Worm (Caenorhabditis elegans) whole organism, late embryonic: ENCODE measurements around the gene Y51B9A.14.

Source experiments
- K09A11.1 ChIP-seq: sonication (generic microtip); optimal IDR thresholded peaks from 2 replicates; lab custom pipeline; 2017; ENCODE audit warnings: antibody characterized with exemption, mild to moderate bottlenecking, missing genetic modification characterization, missing compliant biosample characterization; ENCODE audit not compliant: insufficient read depth
- Y22D7AL.16 ChIP-seq: sonication (generic microtip); optimal IDR thresholded peaks from 2 replicates; lab custom pipeline; 2016; ENCODE audit warnings: missing genetic modification characterization, missing compliant biosample characterization
- ceh-45 ChIP-seq: fragments of 200-800 bp; sonication (Bioruptor generic); IDR thresholded peaks from 2 replicates; pipeline ENCODE4 v1.3.6; 2022; ENCODE audit warnings: missing genetic modification reagents, missing genetic modification characterization, missing compliant biosample characterization
- elt-2 ChIP-seq: sonication (generic microtip); optimal IDR thresholded peaks from 2 replicates; lab custom pipeline; 2016; ENCODE audit warnings: missing genetic modification reagents, missing genetic modification characterization, missing compliant biosample characterization
- fkh-10 ChIP-seq: fragments of 150-350 bp; optimal IDR thresholded peaks from 2 replicates; lab custom pipeline; 2014; ENCODE audit warnings: missing biosample characterization, missing genetic modification reagents, missing genetic modification characterization
- lin-11 ChIP-seq: fragments of 200-800 bp; sonication (Bioruptor generic); optimal IDR thresholded peaks from 2 replicates; lab custom pipeline; 2018; ENCODE audit warnings: mild to moderate bottlenecking, missing genetic modification characterization, missing compliant biosample characterization
- npax-4 ChIP-seq: sonication (generic microtip); optimal IDR thresholded peaks from 2 replicates; lab custom pipeline; 2016; ENCODE audit warnings: missing genetic modification characterization, missing compliant biosample characterization
- pha-4 ChIP-seq: fragments of 150-350 bp; optimal IDR thresholded peaks from 2 replicates; lab custom pipeline; 2018; ENCODE audit warnings: missing biosample characterization, missing genetic modification reagents, missing genetic modification characterization
- pqm-1 ChIP-seq: sonication (generic microtip); optimal IDR thresholded peaks from 2 replicates; lab custom pipeline; 2016; ENCODE audit warnings: missing genetic modification characterization, missing compliant biosample characterization

- TF ChIP-seq pha-4 = no peak
- TF ChIP-seq Y22D7AL.16 (tag; lab: Kevin White, UChicago) = no peak
- TF ChIP-seq lin-11 (tag; lab: Kevin White, UChicago) = no peak
- TF ChIP-seq pqm-1 = no peak
- no peak for TF ChIP-seq elt-2 (tag; lab: Kevin White, UChicago)
- TF ChIP-seq K09A11.1 (tag; lab: Kevin White, UChicago) = no peak
- TF ChIP-seq ceh-45 (GFP tag; lab: Robert Waterston, UW) = no peak
- no peak for TF ChIP-seq npax-4 (tag; lab: Kevin White, UChicago)
- no peak for TF ChIP-seq fkh-10 (GFP tag; lab: Kevin White, UChicago)
Observed at ce11 chrII:9372393-9372792, 25.9 kb downstream of the Y51B9A.14 start, which contains the start of gene C06C3.3.
